Fruit fly (Drosophila melanogaster) whole organism, embryonic: ENCODE data around the gene CG31793.

Experiments
- Bdp1 ChIP-seq: fragments of 200-800 bp; sonication (Bioruptor generic); optimal IDR thresholded peaks from 3 replicates; lab custom pipeline; 2016; ENCODE audit warnings: missing biosample characterization, missing genetic modification characterization
- CG10654 ChIP-seq: fragments of 200-800 bp; sonication (Bioruptor generic); optimal IDR thresholded peaks from 2 replicates; lab custom pipeline; 2016; ENCODE audit warnings: missing biosample characterization, missing genetic modification characterization
- CG11504 ChIP-seq: fragments of 200-800 bp; sonication (Bioruptor generic); optimal IDR thresholded peaks from 3 replicates; lab custom pipeline; 2019; ENCODE audit warnings: missing biosample characterization, mild to moderate bottlenecking, missing genetic modification characterization, moderate library complexity
- CG11696 ChIP-seq: fragments of 200-800 bp; sonication (Bioruptor generic); IDR thresholded peaks from 2 replicates; pipeline ENCODE4 v1.3.6; 2022; ENCODE audit warnings: missing biosample characterization, missing genetic modification characterization
- CG12219 ChIP-seq: fragments of 200-800 bp; sonication (Bioruptor generic); optimal IDR thresholded peaks from 3 replicates; lab custom pipeline; 2018; ENCODE audit warnings: missing biosample characterization, mild to moderate bottlenecking, missing genetic modification characterization
- CG12299 ChIP-seq: fragments of 200-800 bp; sonication (Bioruptor generic); optimal IDR thresholded peaks from 2 replicates; lab custom pipeline; 2018; ENCODE audit warnings: missing biosample characterization, mild to moderate bottlenecking, missing genetic modification characterization
- CG14860 ChIP-seq: fragments of 200-800 bp; sonication (Bioruptor generic); IDR thresholded peaks from 3 replicates; pipeline ENCODE4 v1.3.6; 2022; ENCODE audit warnings: missing biosample characterization, missing genetic modification characterization; ENCODE audit not compliant: partially characterized antibody
- CG17912 ChIP-seq: fragments of 200-800 bp; sonication (Bioruptor generic); optimal IDR thresholded peaks from 2 replicates; lab custom pipeline; 2018; ENCODE audit warnings: missing biosample characterization, mild to moderate bottlenecking, missing genetic modification characterization
- CG3065 ChIP-seq: fragments of 200-800 bp; sonication (Bioruptor generic); optimal IDR thresholded peaks from 2 replicates; lab custom pipeline; 2016; ENCODE audit warnings: missing biosample characterization, missing genetic modification characterization
- CG4328 ChIP-seq: fragments of 200-800 bp; sonication (Bioruptor generic); optimal IDR thresholded peaks from 3 replicates; lab custom pipeline; 2017; ENCODE audit warnings: missing biosample characterization, missing genetic modification reagents, missing genetic modification characterization
- CG5245 ChIP-seq: fragments of 200-800 bp; sonication (Bioruptor generic); optimal IDR thresholded peaks from 3 replicates; lab custom pipeline; 2016; ENCODE audit warnings: missing biosample characterization, missing genetic modification characterization
- CG6254 ChIP-seq: fragments of 200-800 bp; sonication (Bioruptor generic); optimal IDR thresholded peaks from 3 replicates; lab custom pipeline; 2017; ENCODE audit warnings: mild to moderate bottlenecking, missing biosample characterization, missing genetic modification reagents, missing genetic modification characterization
- CG6654 ChIP-seq: fragments of 200-800 bp; sonication (Bioruptor generic); optimal IDR thresholded peaks from 2 replicates; lab custom pipeline; 2017; ENCODE audit warnings: missing biosample characterization, mild to moderate bottlenecking, missing genetic modification characterization
- CG9609 ChIP-seq: fragments of 200-800 bp; sonication (Bioruptor generic); optimal IDR thresholded peaks from 3 replicates; lab custom pipeline; 2016; ENCODE audit warnings: missing biosample characterization, missing genetic modification characterization
- CG9876 ChIP-seq: fragments of 200-800 bp; sonication (Bioruptor generic); optimal IDR thresholded peaks from 2 replicates; lab custom pipeline; 2016; ENCODE audit warnings: missing biosample characterization, missing genetic modification characterization
- Deaf1 ChIP-seq: fragments of 200-800 bp; optimal IDR thresholded peaks from 3 replicates; lab custom pipeline; 2019; ENCODE audit warnings: missing biosample characterization, mild to moderate bottlenecking, missing genetic modification characterization, moderate library complexity
- Dfd ChIP-seq, 2 experiments: fragments of >200 bp; optimal IDR thresholded peaks; 2 replicates each; lab custom pipeline; 2017; ENCODE audit warnings: missing biosample characterization in 2 of 2, missing genetic modification characterization in 2 of 2
- Dip2 ChIP-seq: fragments of 200-800 bp; sonication (Bioruptor generic); IDR thresholded peaks from 2 replicates; pipeline ENCODE4 v1.3.6; 2022; ENCODE audit warnings: missing biosample characterization, missing genetic modification characterization
- Hr51 ChIP-seq, 2 experiments: fragments of 200-800 bp; sonication (Bioruptor generic); optimal IDR thresholded peaks; 2 replicates in 1 of 2; 3 replicates in 1 of 2; lab custom pipeline; 2016 to 2018; ENCODE audit warnings: missing biosample characterization in 2 of 2, missing genetic modification characterization in 2 of 2, mild to moderate bottlenecking in 1 of 2, moderate library complexity in 1 of 2
- Hr78 ChIP-seq, 2 experiments: fragments of 200-800 bp in 1 of 2; fragments of >200 bp in 1 of 2; sonication (Bioruptor generic) in 1 of 2; optimal IDR thresholded peaks; 2 replicates each; lab custom pipeline; 2017 to 2019; ENCODE audit warnings: missing biosample characterization in 2 of 2, missing genetic modification characterization in 2 of 2, mild to moderate bottlenecking in 1 of 2, moderate library complexity in 1 of 2
- Kr ChIP-seq: fragments of 200-800 bp; sonication (Bioruptor generic); optimal IDR thresholded peaks from 2 replicates; lab custom pipeline; 2017; ENCODE audit warnings: missing biosample characterization, mild to moderate bottlenecking, missing genetic modification characterization
- Nf-YA ChIP-seq: fragments of 200-800 bp; sonication (Bioruptor generic); IDR thresholded peaks from 2 replicates; pipeline ENCODE4 v1.3.6; 2022; ENCODE audit warnings: missing biosample characterization, missing genetic modification characterization
- Nf-YB ChIP-seq: fragments of 200-800 bp; sonication (Bioruptor generic); optimal IDR thresholded peaks from 3 replicates; lab custom pipeline; 2019; ENCODE audit warnings: missing biosample characterization, mild to moderate bottlenecking, missing genetic modification characterization, moderate library complexity
- Spps ChIP-seq: fragments of 200-800 bp; sonication (Bioruptor generic); optimal IDR thresholded peaks from 2 replicates; lab custom pipeline; 2018; ENCODE audit warnings: missing biosample characterization, mild to moderate bottlenecking, missing genetic modification characterization
- Sry-δ ChIP-seq: fragments of 200-800 bp; sonication (Bioruptor generic); optimal IDR thresholded peaks from 2 replicates; lab custom pipeline; 2016; ENCODE audit warnings: missing biosample characterization, missing genetic modification characterization
- Trl ChIP-seq, 3 experiments: fragments of >200 bp in 2 of 3; fragments of 200-800 bp in 1 of 3; sonication (Bioruptor generic) in 1 of 3; optimal IDR thresholded peaks; 2 replicates in 1 of 3; 3 replicates in 2 of 3; lab custom pipeline; 2016 to 2017; ENCODE audit warnings: missing biosample characterization in 1 of 3, missing genetic modification characterization in 1 of 3
- Vsx1 ChIP-seq: fragments of 200-800 bp; sonication (Bioruptor generic); optimal IDR thresholded peaks from 2 replicates; lab custom pipeline; 2017; ENCODE audit warnings: missing biosample characterization, mild to moderate bottlenecking, missing genetic modification characterization, missing genetic modification reagents
- amos ChIP-seq: fragments of 200-800 bp; sonication (Bioruptor generic); IDR thresholded peaks from 2 replicates; pipeline ENCODE4 v1.3.6; 2022; ENCODE audit warnings: missing biosample characterization, missing genetic modification characterization; ENCODE audit not compliant: partially characterized antibody
- aop ChIP-seq: fragments of 200-800 bp; sonication (Bioruptor generic); IDR thresholded peaks from 2 replicates; pipeline ENCODE4 v1.3.6; 2022; ENCODE audit warnings: missing biosample characterization, missing genetic modification characterization
- cg ChIP-seq: fragments of 200-800 bp; sonication (Bioruptor generic); optimal IDR thresholded peaks from 3 replicates; lab custom pipeline; 2019; ENCODE audit warnings: missing biosample characterization, mild to moderate bottlenecking, missing genetic modification characterization, moderate library complexity
- ci ChIP-seq: fragments of 200-800 bp; sonication (Bioruptor generic); IDR thresholded peaks from 3 replicates; pipeline ENCODE4 v1.3.6; 2022; ENCODE audit warnings: missing biosample characterization, missing genetic modification characterization
- dpn ChIP-seq, 2 experiments: fragments of 200-800 bp; sonication (Bioruptor generic); optimal IDR thresholded peaks; 3 replicates each; lab custom pipeline; 2016; ENCODE audit warnings: missing biosample characterization in 2 of 2, missing genetic modification characterization in 2 of 2
- fd96Cb ChIP-seq: fragments of 200-800 bp; sonication (Bioruptor generic); optimal IDR thresholded peaks from 2 replicates; lab custom pipeline; 2018; ENCODE audit warnings: missing biosample characterization, mild to moderate bottlenecking, missing genetic modification characterization, moderate library complexity
- gsb ChIP-seq: fragments of 200-800 bp; sonication (Bioruptor generic); IDR thresholded peaks from 2 replicates; pipeline ENCODE4 v1.3.6; 2022; ENCODE audit warnings: missing biosample characterization, missing genetic modification characterization
- jumu ChIP-seq: fragments of 200-800 bp; sonication (Bioruptor generic); optimal IDR thresholded peaks from 3 replicates; lab custom pipeline; 2016; ENCODE audit warnings: missing biosample characterization, missing genetic modification characterization
- kni ChIP-seq: fragments of 200-800 bp; sonication (Bioruptor generic); optimal IDR thresholded peaks from 3 replicates; lab custom pipeline; 2017; ENCODE audit warnings: mild to moderate bottlenecking, missing biosample characterization, missing genetic modification reagents, missing genetic modification characterization
- nerfin-2 ChIP-seq: fragments of 200-800 bp; sonication (Bioruptor generic); IDR thresholded peaks from 2 replicates; pipeline ENCODE4 v1.3.6; 2022; ENCODE audit warnings: missing biosample characterization, missing genetic modification characterization; ENCODE audit not compliant: partially characterized antibody
- nmo ChIP-seq: fragments of 200-800 bp; sonication (Bioruptor generic); optimal IDR thresholded peaks from 2 replicates; lab custom pipeline; 2018; ENCODE audit warnings: missing biosample characterization, mild to moderate bottlenecking, missing genetic modification characterization, moderate library complexity
- odd ChIP-seq: fragments of 200-800 bp; sonication (Bioruptor generic); optimal IDR thresholded peaks from 2 replicates; lab custom pipeline; 2017; ENCODE audit warnings: missing biosample characterization, mild to moderate bottlenecking, missing genetic modification characterization
- pan ChIP-seq, 4 experiments: fragments of >200 bp in 3 of 4; fragments of 200-800 bp in 1 of 4; sonication (Bioruptor generic) in 1 of 4; optimal IDR thresholded peaks in 3 of 4; IDR thresholded peaks in 1 of 4; 2 replicates each; pipeline versions ENCODE4 v1.3.6 to Lab custom; 2017 to 2022; ENCODE audit warnings: missing biosample characterization in 2 of 4, missing genetic modification characterization in 2 of 4, mixed read lengths in 1 of 4
- ranshi ChIP-seq: fragments of 200-800 bp; sonication (Bioruptor generic); IDR thresholded peaks from 2 replicates; pipeline ENCODE4 v1.3.6; 2022; ENCODE audit warnings: missing biosample characterization, missing genetic modification characterization
- schlank ChIP-seq: fragments of 200-800 bp; sonication (Bioruptor generic); optimal IDR thresholded peaks from 2 replicates; lab custom pipeline; 2018; ENCODE audit warnings: missing biosample characterization, mild to moderate bottlenecking, missing genetic modification characterization
- ssp ChIP-seq: fragments of 200-800 bp; sonication (Bioruptor generic); IDR thresholded peaks from 2 replicates; pipeline ENCODE4 v1.3.6; 2022; ENCODE audit warnings: missing biosample characterization, missing genetic modification characterization
- stc ChIP-seq: fragments of 200-800 bp; sonication (Bioruptor generic); IDR thresholded peaks from 2 replicates; pipeline ENCODE4 v1.3.6; 2022; ENCODE audit warnings: missing biosample characterization, missing genetic modification characterization
- tna ChIP-seq: fragments of 200-800 bp; sonication (Bioruptor generic); IDR thresholded peaks from 2 replicates; pipeline ENCODE4 v1.3.6; 2022; ENCODE audit warnings: missing biosample characterization, missing genetic modification characterization; ENCODE audit not compliant: partially characterized antibody
- vvl ChIP-seq: fragments of 200-800 bp; sonication (Bioruptor generic); IDR thresholded peaks from 2 replicates; pipeline ENCODE4 v1.3.6; 2022; ENCODE audit warnings: missing biosample characterization, missing genetic modification characterization

The CG31793 gene

DNA sequence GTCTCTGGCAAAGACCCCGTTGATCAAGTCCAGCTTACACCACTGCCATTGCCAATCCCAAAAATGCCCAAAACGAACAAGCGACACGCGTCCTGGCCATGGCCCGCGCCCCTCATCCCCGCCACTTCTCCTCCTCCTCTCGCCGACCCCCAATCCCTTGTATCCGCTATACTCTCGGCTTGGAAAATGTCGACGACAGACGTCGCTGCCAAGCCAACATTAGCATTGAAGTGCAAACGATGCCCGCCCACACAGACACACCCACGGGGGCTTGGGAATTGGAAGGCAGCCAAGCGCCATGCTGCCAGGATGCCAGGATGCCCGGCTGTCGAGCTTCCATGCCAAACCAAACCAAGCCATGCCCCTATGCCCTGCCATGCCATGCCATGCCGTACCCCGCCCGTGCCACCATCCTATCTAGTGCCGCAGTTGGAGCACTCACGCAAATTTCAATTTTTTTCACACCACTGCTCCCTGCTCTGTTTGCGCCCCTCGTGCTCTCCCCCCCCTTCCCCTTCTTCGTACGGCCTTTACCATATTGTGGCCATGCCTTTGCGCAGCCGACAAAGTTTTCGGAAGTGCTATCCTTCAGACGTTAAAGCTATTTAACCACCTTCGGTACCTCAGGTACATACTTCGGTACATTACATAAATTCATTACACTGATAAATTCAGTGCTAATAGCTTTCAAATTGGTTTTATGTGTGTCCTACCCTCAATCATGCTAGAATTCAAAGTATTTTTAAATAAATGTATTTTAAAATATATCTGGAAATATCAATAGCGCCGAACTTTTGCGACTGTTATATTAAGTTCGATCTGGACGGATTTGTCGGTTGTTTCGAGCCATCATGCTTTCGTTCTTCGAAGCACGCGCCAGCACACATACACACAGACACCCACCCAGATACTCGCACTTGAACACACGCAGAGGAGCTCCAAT lies 18.4 kb downstream of the CG31793 start (continued):
- TF ChIP-seq nerfin-2 (GFP tag; lab: Robert Waterston, UW) (no peak), CG12299 (tag; lab: Kevin White, UChicago) (peak; percentile 84), CG9876 (GFP tag; lab: Kevin White, UChicago) (no peak), Nf-YA (GFP tag; lab: Robert Waterston, UW) (peak; percentile 38; the same call in 1 of the 2 replicates), CG12219 (GFP tag; lab: Kevin White, UChicago) (peak; percentile 66), nmo (peak; percentile 87), kni (GFP tag; lab: Kevin White, UChicago) (no peak), pan (optimal IDR thresholded peaks at IDR 0.05; lab: Kevin White, UChicago) (no peak), pan (GFP tag; optimal IDR thresholded peaks at IDR 0.05 in 1 of 2, IDR thresholded peaks at IDR 0.05 in 1 of 2) (peak in 1 of 2 experiments; percentile 66), CG11504 (tag; lab: Kevin White, UChicago) (peak; percentile 86), CG10654 (peak; percentile 39), fd96Cb (tag; lab: Kevin White, UChicago) (peak; percentile 73), Kr (GFP tag; lab: Kevin White, UChicago) (no peak), stc (GFP tag; lab: Robert Waterston, UW) (0 out of 2 replicates have a peak, but pooled peaks have one; percentile 39), ranshi (peak; percentile 52; the same call in 1 of the 2 replicates), CG17912 (no peak), Dfd (GFP tag; optimal IDR thresholded peaks at IDR 0.05; lab: Kevin White, UChicago) (no peak), CG6254 (GFP tag; lab: Kevin White, UChicago) (peak; percentile 49), CG9609 (GFP tag; lab: Kevin White, UChicago) (no peak), CG11696 (GFP tag; lab: Robert Waterston, UW) (no peak), Dip2 (GFP tag; lab: Robert Waterston, UW) (no peak), Trl (optimal IDR thresholded peaks at IDR 0.05; lab: Kevin White, UChicago) (no peak), Trl (GFP tag; optimal IDR thresholded peaks at IDR 0.05; lab: Kevin White, UChicago) (peak; percentile 6), Nf-YB (GFP tag; lab: Kevin White, UChicago) (peak; percentile 58), CG5245 (peak; percentile 57), CG3065 (GFP tag; lab: Kevin White, UChicago) (no peak), amos (0 out of 2 replicates have a peak, but pooled peaks have one; percentile 23), cg (peak; percentile 31), Sry-δ (no peak), jumu (GFP tag; lab: Kevin White, UChicago) (peak; percentile 37), odd (GFP tag; lab: Kevin White, UChicago) (peak; percentile 81), Bdp1 (peak; percentile 35), aop (GFP tag; lab: Robert Waterston, UW) (no peak), ssp (GFP tag; lab: Robert Waterston, UW) (peak; percentile 51), dpn (GFP tag; optimal IDR thresholded peaks at IDR 0.05; lab: Kevin White, UChicago) (peak; percentile 4 to 72), vvl (GFP tag; lab: Robert Waterston, UW) (peak; percentile 76), CG14860 (GFP tag; lab: Robert Waterston, UW) (no peak), Hr78 (GFP tag; optimal IDR thresholded peaks at IDR 0.05; lab: Kevin White, UChicago) (peak in 1 of 2 experiments; percentile 68), ci (peak; percentile 76; the same call in 2 of the 3 replicates), gsb (GFP tag; lab: Robert Waterston, UW) (0 out of 2 replicates have a peak, but pooled peaks have one; percentile 35), Hr51 (GFP tag; optimal IDR thresholded peaks at IDR 0.05; lab: Kevin White, UChicago) (peak; percentile 12 to 89), tna (GFP tag; lab: Robert Waterston, UW) (no peak), schlank (tag; lab: Kevin White, UChicago) (peak; percentile 31), Spps (peak; percentile 49), CG4328 (peak; percentile 55), Deaf1 (tag; lab: Kevin White, UChicago) (peak; percentile 63), Vsx1 (GFP tag; lab: Kevin White, UChicago) (peak; percentile 62), CG6654 (GFP tag; lab: Kevin White, UChicago) (peak; percentile 38)
